Worm (Caenorhabditis elegans): Measurements from ENCODE around the gene fipr-3.

- TF ChIP-seq nhr-12 (tag; optimal IDR thresholded peaks at IDR 0.05) (no peak), C34F6.9 (tag; optimal IDR thresholded peaks at IDR 0.05) (no peak), ama-1 (optimal IDR thresholded peaks at IDR 0.05) (no peak), nhr-237 (tag; optimal IDR thresholded peaks at IDR 0.05) (no peak), unc-62 (GFP tag; optimal IDR thresholded peaks at IDR 0.05) (no peak), lin-39 (tag; optimal IDR thresholded peaks at IDR 0.05) (no peak), snpc-4 (tag; optimal IDR thresholded peaks at IDR 0.05) (no peak), egl-27 (tag; optimal IDR thresholded peaks at IDR 0.05) (no peak), skn-1 (tag; optimal IDR thresholded peaks at IDR 0.05) (no peak), lin-13 (GFP tag; optimal IDR thresholded peaks at IDR 0.05) (no peak), ZK546.5 (tag; optimal IDR thresholded peaks at IDR 0.05) (no peak), sma-3 (GFP tag; optimal IDR thresholded peaks at IDR 0.05) (no peak), ztf-11 (tag; optimal IDR thresholded peaks at IDR 0.05) (no peak), lsy-2 (tag; optimal IDR thresholded peaks at IDR 0.05) (no peak)
Measured at ce11 chrX:14447498-14447897, 24.3 kb downstream of the fipr-3 start.
